Worm (Caenorhabditis elegans) whole organism, mixed stage, embryonic: ENCODE data around the gene osm-1.

Experiments
- blmp-1 ChIP-seq: fragments of 150-350 bp; optimal IDR thresholded peaks from 2 replicates; lab custom pipeline; 2014; ENCODE audit warnings: missing biosample characterization, missing genetic modification characterization
- cnd-1 ChIP-seq: fragments of 200-800 bp; sonication (Bioruptor generic); optimal IDR thresholded peaks from 2 replicates; lab custom pipeline; 2018; ENCODE audit warnings: mild to moderate bottlenecking, missing genetic modification characterization, missing compliant biosample characterization
- elt-1 ChIP-seq: sonication (generic microtip); optimal IDR thresholded peaks from 2 replicates; lab custom pipeline; 2017; ENCODE audit warnings: missing genetic modification characterization, mild to moderate bottlenecking, missing compliant biosample characterization, antibody characterized with exemption, moderate library complexity, borderline replicate concordance; ENCODE audit not compliant: insufficient read depth
- elt-3 ChIP-seq: fragments of 150-350 bp; optimal IDR thresholded peaks from 2 replicates; lab custom pipeline; 2014; ENCODE audit warnings: missing biosample characterization, missing genetic modification characterization
- lin-32 ChIP-seq: fragments of 200-800 bp; sonication (Bioruptor generic); optimal IDR thresholded peaks from 2 replicates; lab custom pipeline; 2018; ENCODE audit warnings: mild to moderate bottlenecking, missing genetic modification characterization, missing compliant biosample characterization
- lsy-2 ChIP-seq: fragments of 150-350 bp; optimal IDR thresholded peaks from 2 replicates; lab custom pipeline; 2014; ENCODE audit warnings: missing biosample characterization, missing genetic modification characterization
- mab-5 ChIP-seq: fragments of 150-350 bp; optimal IDR thresholded peaks from 2 replicates; lab custom pipeline; 2014; ENCODE audit warnings: missing biosample characterization, missing genetic modification characterization
- nhr-2 ChIP-seq: fragments of 150-350 bp; optimal IDR thresholded peaks from 2 replicates; lab custom pipeline; 2014; ENCODE audit warnings: missing biosample characterization, missing genetic modification characterization
- nhr-237 ChIP-seq: fragments of 150-350 bp; optimal IDR thresholded peaks from 2 replicates; lab custom pipeline; 2014; ENCODE audit warnings: missing biosample characterization, missing genetic modification characterization
- nhr-76 ChIP-seq: sonication (generic microtip); optimal IDR thresholded peaks from 2 replicates; lab custom pipeline; 2017; ENCODE audit warnings: missing biosample characterization, missing genetic modification characterization
- pha-4 ChIP-seq: fragments of 150-350 bp; optimal IDR thresholded peaks from 2 replicates; lab custom pipeline; 2018; ENCODE audit warnings: missing biosample characterization, missing genetic modification reagents, missing genetic modification characterization
- unc-39 ChIP-seq: fragments of 150-350 bp; optimal IDR thresholded peaks from 2 replicates; lab custom pipeline; 2014; ENCODE audit warnings: missing biosample characterization, missing genetic modification characterization
- unc-62 ChIP-seq: fragments of 150-350 bp; optimal IDR thresholded peaks from 2 replicates; lab custom pipeline; 2014; ENCODE audit warnings: missing biosample characterization, missing genetic modification reagents, missing genetic modification characterization
- ztf-11 ChIP-seq: fragments of 150-350 bp; optimal IDR thresholded peaks from 2 replicates; lab custom pipeline; 2014; ENCODE audit warnings: missing biosample characterization, missing genetic modification characterization

- TF ChIP-seq nhr-237 (tag; lab: Kevin White, UChicago) (no peak), blmp-1 (tag; lab: Kevin White, UChicago) (no peak), lsy-2 (no peak), lin-32 (GFP tag; lab: Kevin White, UChicago) (no peak), elt-1 (tag; lab: Kevin White, UChicago) (no peak), cnd-1 (no peak), nhr-2 (tag; lab: Kevin White, UChicago) (no peak), nhr-76 (no peak), unc-39 (tag; lab: Kevin White, UChicago) (no peak), elt-3 (no peak), unc-62 (GFP tag; lab: Kevin White, UChicago) (no peak), ztf-11 (tag; lab: Kevin White, UChicago) (no peak), mab-5 (tag; lab: Kevin White, UChicago) (no peak), pha-4 (tag; lab: Kevin White, UChicago) (no peak)
Measured at ce11 chrX:16591533-16591932, 51.1 kb downstream of the osm-1 start.
